Worm (Caenorhabditis elegans) whole organism, young adult: Measurements from ENCODE around the gene srh-1.

ENCODE experiments used
- F22D6.2 ChIP-seq: sonication (generic microtip); optimal IDR thresholded peaks from 2 replicates; lab custom pipeline; 2016; ENCODE audit warnings: mild to moderate bottlenecking, missing genetic modification characterization, missing compliant biosample characterization
- atf-7 ChIP-seq: sonication (generic microtip); optimal IDR thresholded peaks from 2 replicates; lab custom pipeline; 2017; ENCODE audit warnings: mild to moderate bottlenecking, missing genetic modification characterization, missing compliant biosample characterization
- dox-1 ChIP-seq: fragments of 200-800 bp; sonication (Bioruptor generic); IDR thresholded peaks from 2 replicates; pipeline ENCODE4 v1.3.6; 2022; ENCODE audit warnings: missing genetic modification reagents, missing genetic modification characterization, missing compliant biosample characterization
- hmg-1.2 ChIP-seq: fragments of 200-800 bp; sonication (Bioruptor generic); IDR thresholded peaks from 2 replicates; pipeline ENCODE4 v1.3.6; 2022; ENCODE audit warnings: missing genetic modification reagents, missing genetic modification characterization, missing compliant biosample characterization
- pha-4 ChIP-seq: fragments of 150-350 bp; sonication (generic microtip); optimal IDR thresholded peaks from 2 replicates; lab custom pipeline; 2014; ENCODE audit warnings: missing biosample characterization, missing genetic modification reagents, missing genetic modification characterization
- repo-1 ChIP-seq: sonication (generic microtip); optimal IDR thresholded peaks from 2 replicates; lab custom pipeline; 2017; ENCODE audit warnings: mild to moderate bottlenecking, missing genetic modification characterization, missing compliant biosample characterization
- snpc-3.4 ChIP-seq: sonication (generic microtip); optimal IDR thresholded peaks from 2 replicates; lab custom pipeline; 2017; ENCODE audit warnings: missing genetic modification characterization, mild to moderate bottlenecking, missing compliant biosample characterization, antibody characterized with exemption, moderate library complexity, missing genotype, missing genetic modification reagents
- tbp1 ChIP-seq: fragments of 200-800 bp; sonication (Bioruptor generic); optimal IDR thresholded peaks from 2 replicates; lab custom pipeline; 2018; ENCODE audit warnings: mild to moderate bottlenecking, missing genetic modification characterization, missing compliant biosample characterization
- unc-62 ChIP-seq: fragments of 150-350 bp; optimal IDR thresholded peaks from 2 replicates; lab custom pipeline; 2014; ENCODE audit warnings: missing biosample characterization, missing genetic modification reagents, missing genetic modification characterization

DNA sequence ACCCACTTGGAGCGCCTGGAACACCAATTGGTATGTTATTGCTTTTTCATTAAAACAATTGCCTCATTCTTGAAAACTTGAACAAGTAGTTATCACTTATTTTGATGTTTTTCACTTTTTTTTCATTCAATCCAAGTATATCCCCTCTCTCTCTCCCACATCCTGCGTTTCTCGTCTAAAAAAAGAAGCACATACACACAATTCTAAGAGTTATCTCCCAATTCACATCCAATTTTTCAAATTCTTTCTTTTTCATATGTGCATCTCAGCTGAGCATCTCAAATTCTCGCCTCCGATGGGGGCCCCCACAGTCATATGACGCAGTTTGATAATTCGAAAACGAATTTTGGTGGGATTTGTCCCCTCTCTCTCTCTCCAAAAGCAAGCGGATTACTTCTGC is 51.0 kb downstream of the srh-1 start:
- TF ChIP-seq unc-62 (GFP tag; lab: Kevin White, UChicago): no peak
- no peak for TF ChIP-seq tbp1 (GFP tag; lab: Kevin White, UChicago)
- no peak for TF ChIP-seq atf-7 (tag; lab: Kevin White, UChicago)
- no peak for TF ChIP-seq pha-4 (tag; lab: Kevin White, UChicago)
- no peak for TF ChIP-seq dox-1
- no peak for TF ChIP-seq F22D6.2 (tag; lab: Kevin White, UChicago)
- TF ChIP-seq snpc-3.4 (tag; lab: Kevin White, UChicago): no peak
- TF ChIP-seq hmg-1.2: no peak
- no peak for TF ChIP-seq repo-1 (tag; lab: Kevin White, UChicago)
